Worm (Caenorhabditis elegans): ENCODE data around the gene cpg-7.

DNA sequence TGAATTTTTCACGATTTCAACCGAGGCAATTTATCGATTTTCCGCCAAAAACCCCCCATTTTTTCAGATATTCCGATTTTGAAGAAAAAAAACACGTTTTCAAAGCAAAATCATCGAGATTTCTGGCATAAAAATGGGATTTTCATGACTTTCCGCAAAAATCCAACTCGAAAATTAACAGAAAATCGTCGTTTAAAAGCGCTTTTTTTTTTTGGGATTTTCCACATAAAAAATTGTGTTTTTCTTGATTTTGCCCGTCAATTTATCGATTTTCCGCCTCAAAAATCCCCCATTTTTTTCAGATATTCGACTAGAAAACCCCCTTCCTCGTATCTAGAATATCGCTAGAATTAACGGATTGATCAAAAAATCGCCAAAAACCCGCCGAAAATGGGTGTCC is 40.4 kb downstream of the cpg-7 start, which contains the start of gene xrn-1:
- TF ChIP-seq hmbx-1 (tag; optimal IDR thresholded peaks at IDR 0.05) (no peak), ama-1 (optimal IDR thresholded peaks at IDR 0.05) (no peak), flt-1 (GFP tag; IDR thresholded peaks at IDR 0.05) (no peak), tbx-37 (GFP tag; conservative IDR thresholded peaks at IDR 0.05) (no peak), pes-1 (GFP tag; IDR thresholded peaks at IDR 0.05) (no peak), ets-7 (tag; optimal IDR thresholded peaks at IDR 0.05) (no peak), tbx-11 (GFP tag; IDR thresholded peaks at IDR 0.05) (no peak), ceh-13 (GFP tag; optimal IDR thresholded peaks at IDR 0.05) (no peak), F13C5.2 (tag; optimal IDR thresholded peaks at IDR 0.05) (no peak)
